Fruit fly (Drosophila melanogaster) whole organism, embryonic: ENCODE results near the gene CG10283.

Experiments
- Gug ChIP-seq: fragments of 200-800 bp; sonication (Bioruptor generic); IDR thresholded peaks from 4 replicates; pipeline ENCODE4 v1.3.6; 2022; ENCODE audit warnings: missing biosample characterization, missing genetic modification characterization
- cato ChIP-seq: fragments of 200-800 bp; sonication (Bioruptor generic); optimal IDR thresholded peaks from 2 replicates; lab custom pipeline; 2016; ENCODE audit warnings: missing biosample characterization, missing genetic modification characterization, borderline replicate concordance
- cwo ChIP-seq: fragments of 200-800 bp; sonication (Bioruptor generic); optimal IDR thresholded peaks from 3 replicates; lab custom pipeline; 2017; ENCODE audit warnings: missing biosample characterization, missing genetic modification characterization, mild to moderate bottlenecking, moderate library complexity, missing genetic modification reagents
- kni ChIP-seq: fragments of 200-800 bp; sonication (Bioruptor generic); optimal IDR thresholded peaks from 3 replicates; lab custom pipeline; 2017; ENCODE audit warnings: mild to moderate bottlenecking, missing biosample characterization, missing genetic modification reagents, missing genetic modification characterization
- psq ChIP-seq: fragments of 200-800 bp; sonication (Bioruptor generic); optimal IDR thresholded peaks from 2 replicates; lab custom pipeline; 2017; ENCODE audit warnings: missing biosample characterization, missing genetic modification characterization
- tna ChIP-seq: fragments of 200-800 bp; sonication (Bioruptor generic); IDR thresholded peaks from 2 replicates; pipeline ENCODE4 v1.3.6; 2022; ENCODE audit warnings: missing biosample characterization, missing genetic modification characterization; ENCODE audit not compliant: partially characterized antibody

dm6 chr2L:18481064-18481463, 3.2 kb downstream of the CG10283 start:
- TF ChIP-seq cato (GFP tag; lab: Kevin White, UChicago) = no peak
- TF ChIP-seq kni (GFP tag; lab: Kevin White, UChicago) = no peak
- no peak for TF ChIP-seq tna (GFP tag; lab: Robert Waterston, UW)
- no peak for TF ChIP-seq psq (GFP tag; lab: Kevin White, UChicago)
- no peak for TF ChIP-seq cwo (GFP tag; lab: Kevin White, UChicago)
- no peak for TF ChIP-seq Gug
